Fruit fly (Drosophila melanogaster) whole organism, embryonic: ENCODE measurements around the gene CG10793.

ENCODE experiments used
- Ada2b ChIP-seq: fragments of 200-800 bp; sonication (Bioruptor generic); IDR thresholded peaks from 2 replicates; pipeline ENCODE4 v1.3.6; 2022; ENCODE audit warnings: missing biosample characterization, missing genetic modification characterization
- Aef1 ChIP-seq: fragments of 200-800 bp; sonication (Bioruptor generic); IDR thresholded peaks from 3 replicates; pipeline ENCODE4 v1.3.6; 2022; ENCODE audit warnings: missing biosample characterization, missing genetic modification characterization
- Bteb2 ChIP-seq: fragments of 200-800 bp; sonication (Bioruptor generic); optimal IDR thresholded peaks from 2 replicates; lab custom pipeline; 2016; ENCODE audit warnings: missing biosample characterization, missing genetic modification characterization
- CG11085 ChIP-seq: fragments of 200-800 bp; sonication (Bioruptor generic); IDR thresholded peaks from 2 replicates; pipeline ENCODE4 v1.3.6; 2022; ENCODE audit warnings: missing biosample characterization, missing genetic modification characterization
- CG12071 ChIP-seq: fragments of 200-800 bp; sonication (Bioruptor generic); optimal IDR thresholded peaks from 3 replicates; lab custom pipeline; 2018; ENCODE audit warnings: missing biosample characterization, mild to moderate bottlenecking, missing genetic modification characterization
- CG12155 ChIP-seq: fragments of 200-800 bp; sonication (Bioruptor generic); optimal IDR thresholded peaks from 3 replicates; lab custom pipeline; 2016; ENCODE audit warnings: missing biosample characterization, missing genetic modification characterization
- CG12391 ChIP-seq: fragments of 200-800 bp; sonication (Bioruptor generic); optimal IDR thresholded peaks from 3 replicates; lab custom pipeline; 2018; ENCODE audit warnings: missing biosample characterization, mild to moderate bottlenecking, missing genetic modification characterization, moderate library complexity
- CG12769 ChIP-seq: fragments of 200-800 bp; sonication (Bioruptor generic); optimal IDR thresholded peaks from 2 replicates; lab custom pipeline; 2019; ENCODE audit warnings: missing biosample characterization, mild to moderate bottlenecking, missing genetic modification characterization, moderate library complexity
- CG14014 ChIP-seq: fragments of 200-800 bp; sonication (Bioruptor generic); IDR thresholded peaks from 2 replicates; pipeline ENCODE4 v1.3.6; 2022; ENCODE audit warnings: missing biosample characterization, missing genetic modification characterization
- CG14965 ChIP-seq: fragments of 200-800 bp; sonication (Bioruptor generic); optimal IDR thresholded peaks from 2 replicates; lab custom pipeline; 2016; ENCODE audit warnings: missing biosample characterization, missing genetic modification characterization, borderline replicate concordance
- CG15011 ChIP-seq: fragments of 200-800 bp; sonication (Bioruptor generic); optimal IDR thresholded peaks from 3 replicates; lab custom pipeline; 2018; ENCODE audit warnings: missing biosample characterization, mild to moderate bottlenecking, missing genetic modification characterization
- CG15601 ChIP-seq: fragments of 200-800 bp; sonication (Bioruptor generic); optimal IDR thresholded peaks from 3 replicates; lab custom pipeline; 2019; ENCODE audit warnings: missing biosample characterization, mild to moderate bottlenecking, missing genetic modification characterization, moderate library complexity
- CG1647 ChIP-seq: fragments of 200-800 bp; sonication (Bioruptor generic); optimal IDR thresholded peaks from 3 replicates; lab custom pipeline; 2016; ENCODE audit warnings: missing biosample characterization, missing genetic modification characterization
- CG17359 ChIP-seq: fragments of 200-800 bp; sonication (Bioruptor generic); optimal IDR thresholded peaks from 3 replicates; lab custom pipeline; 2018; ENCODE audit warnings: missing biosample characterization, mild to moderate bottlenecking, missing genetic modification characterization, moderate library complexity
- CG2129 ChIP-seq: fragments of 200-800 bp; sonication (Bioruptor generic); IDR thresholded peaks from 2 replicates; pipeline ENCODE4 v1.3.6; 2022; ENCODE audit warnings: missing biosample characterization, missing genetic modification characterization; ENCODE audit not compliant: partially characterized antibody
- CG2199 ChIP-seq: fragments of 200-800 bp; sonication (Bioruptor generic); IDR thresholded peaks from 3 replicates; pipeline ENCODE4 v1.3.6; 2022; ENCODE audit warnings: missing biosample characterization, missing genetic modification characterization
- CG30020 ChIP-seq: fragments of 200-800 bp; optimal IDR thresholded peaks from 2 replicates; lab custom pipeline; 2019; ENCODE audit warnings: missing biosample characterization, mild to moderate bottlenecking, missing genetic modification characterization, moderate library complexity
- CG3281 ChIP-seq: fragments of 200-800 bp; sonication (Bioruptor generic); optimal IDR thresholded peaks from 3 replicates; lab custom pipeline; 2017; ENCODE audit warnings: missing biosample characterization, mild to moderate bottlenecking, missing genetic modification characterization
- CG34224 ChIP-seq: fragments of 200-800 bp; sonication (Bioruptor generic); IDR thresholded peaks from 3 replicates; pipeline ENCODE4 v1.3.6; 2022; ENCODE audit warnings: missing biosample characterization, missing genetic modification characterization; ENCODE audit not compliant: partially characterized antibody
- CG43689 ChIP-seq: fragments of 200-800 bp; sonication (Bioruptor generic); IDR thresholded peaks from 2 replicates; pipeline ENCODE4 v1.3.6; 2022; ENCODE audit warnings: missing biosample characterization, missing genetic modification characterization
- CG4820 ChIP-seq: fragments of 200-800 bp; sonication (Bioruptor generic); optimal IDR thresholded peaks from 3 replicates; lab custom pipeline; 2016; ENCODE audit warnings: missing biosample characterization, missing genetic modification characterization
- CG6654 ChIP-seq: fragments of 200-800 bp; sonication (Bioruptor generic); optimal IDR thresholded peaks from 2 replicates; lab custom pipeline; 2017; ENCODE audit warnings: missing biosample characterization, mild to moderate bottlenecking, missing genetic modification characterization
- CHES-1-like ChIP-seq: fragments of 200-800 bp; sonication (Bioruptor generic); optimal IDR thresholded peaks from 2 replicates; lab custom pipeline; 2016; ENCODE audit warnings: missing biosample characterization, missing genetic modification characterization
- Doc3 ChIP-seq: fragments of 200-800 bp; sonication (Bioruptor generic); IDR thresholded peaks from 3 replicates; pipeline ENCODE4 v1.3.6; 2022; ENCODE audit warnings: missing biosample characterization, missing genetic modification characterization; ENCODE audit not compliant: partially characterized antibody
- Fer2 ChIP-seq: fragments of 200-800 bp; sonication (Bioruptor generic); optimal IDR thresholded peaks from 2 replicates; lab custom pipeline; 2018; ENCODE audit warnings: missing biosample characterization, mild to moderate bottlenecking, missing genetic modification characterization, moderate library complexity
- H15 ChIP-seq: fragments of 200-800 bp; sonication (Bioruptor generic); IDR thresholded peaks from 3 replicates; pipeline ENCODE4 v1.3.6; 2022; ENCODE audit warnings: missing biosample characterization, missing genetic modification characterization
- HLH4C ChIP-seq: fragments of 200-800 bp; sonication (Bioruptor generic); IDR thresholded peaks from 3 replicates; pipeline ENCODE4 v1.3.6; 2022; ENCODE audit warnings: missing biosample characterization, missing genetic modification characterization; ENCODE audit not compliant: partially characterized antibody
- HmgZ ChIP-seq: fragments of 200-800 bp; sonication (Bioruptor generic); optimal IDR thresholded peaks from 2 replicates; lab custom pipeline; 2018; ENCODE audit warnings: missing biosample characterization, mild to moderate bottlenecking, missing genetic modification characterization
- Lpt ChIP-seq: fragments of >200 bp; optimal IDR thresholded peaks from 2 replicates; lab custom pipeline; 2018; ENCODE audit warnings: missing biosample characterization, missing genetic modification characterization
- MBD-R2 ChIP-seq: fragments of 200-800 bp; sonication (Bioruptor generic); IDR thresholded peaks from 2 replicates; pipeline ENCODE4 v1.3.6; 2022; ENCODE audit warnings: missing biosample characterization, missing genetic modification characterization
- Meics ChIP-seq: fragments of 200-800 bp; sonication (Bioruptor generic); optimal IDR thresholded peaks from 2 replicates; lab custom pipeline; 2017; ENCODE audit warnings: missing biosample characterization, mild to moderate bottlenecking, missing genetic modification characterization
- PHDP ChIP-seq: fragments of 200-800 bp; sonication (Bioruptor generic); optimal IDR thresholded peaks from 3 replicates; lab custom pipeline; 2018; ENCODE audit warnings: missing biosample characterization, mild to moderate bottlenecking, missing genetic modification characterization, moderate library complexity
- TFAM ChIP-seq: fragments of 200-800 bp; sonication (Bioruptor generic); optimal IDR thresholded peaks from 2 replicates; lab custom pipeline; 2017; ENCODE audit warnings: missing biosample characterization, missing genetic modification characterization, inconsistent platforms
- az2 ChIP-seq: fragments of 200-800 bp; sonication (Bioruptor generic); optimal IDR thresholded peaks from 3 replicates; lab custom pipeline; 2016; ENCODE audit warnings: missing biosample characterization, missing genetic modification characterization
- bowl ChIP-seq: fragments of 200-800 bp; sonication (Bioruptor generic); IDR thresholded peaks from 2 replicates; pipeline ENCODE4 v1.3.6; 2022; ENCODE audit warnings: missing biosample characterization, missing genetic modification characterization
- chm ChIP-seq: fragments of 200-800 bp; sonication (Bioruptor generic); IDR thresholded peaks from 2 replicates; pipeline ENCODE4 v1.3.6; 2022; ENCODE audit warnings: missing biosample characterization, missing genetic modification characterization
- en ChIP-seq: fragments of 200-800 bp; sonication (Bioruptor generic); optimal IDR thresholded peaks from 2 replicates; lab custom pipeline; 2016; ENCODE audit warnings: missing biosample characterization, missing genetic modification characterization
- eyg ChIP-seq: fragments of 200-800 bp; sonication (Bioruptor generic); optimal IDR thresholded peaks from 3 replicates; lab custom pipeline; 2016; ENCODE audit warnings: missing biosample characterization, missing genetic modification characterization
- lmd ChIP-seq: fragments of 200-800 bp; sonication (Bioruptor generic); IDR thresholded peaks from 2 replicates; pipeline ENCODE4 v1.3.6; 2022; ENCODE audit warnings: missing biosample characterization, missing genetic modification characterization
- nerfin-1 ChIP-seq: fragments of 200-800 bp; sonication (Bioruptor generic); optimal IDR thresholded peaks from 3 replicates; lab custom pipeline; 2019; ENCODE audit warnings: missing biosample characterization, mild to moderate bottlenecking, missing genetic modification characterization, moderate library complexity
- org-1 ChIP-seq: fragments of 200-800 bp; sonication (Bioruptor generic); optimal IDR thresholded peaks from 2 replicates; lab custom pipeline; 2017; ENCODE audit warnings: missing biosample characterization, missing genetic modification characterization
- pho ChIP-seq: fragments of 200-800 bp; sonication (Bioruptor generic); optimal IDR thresholded peaks from 2 replicates; lab custom pipeline; 2016; ENCODE audit warnings: missing biosample characterization, missing genetic modification characterization
- schlank ChIP-seq: fragments of 200-800 bp; sonication (Bioruptor generic); optimal IDR thresholded peaks from 2 replicates; lab custom pipeline; 2018; ENCODE audit warnings: missing biosample characterization, mild to moderate bottlenecking, missing genetic modification characterization
- slp2 ChIP-seq: fragments of 200-800 bp; sonication (Bioruptor generic); optimal IDR thresholded peaks from 2 replicates; lab custom pipeline; 2016; ENCODE audit warnings: missing biosample characterization, missing genetic modification characterization
- sr ChIP-seq: fragments of 200-800 bp; sonication (Bioruptor generic); IDR thresholded peaks from 3 replicates; pipeline ENCODE4 v1.3.6; 2022; ENCODE audit warnings: missing biosample characterization, missing genetic modification characterization
- toy ChIP-seq: fragments of 200-800 bp; sonication (Bioruptor generic); IDR thresholded peaks from 2 replicates; pipeline ENCODE4 v1.3.6; 2022; ENCODE audit warnings: missing biosample characterization, missing genetic modification characterization
- tx ChIP-seq: fragments of 200-800 bp; sonication (Bioruptor generic); optimal IDR thresholded peaks from 2 replicates; lab custom pipeline; 2016; ENCODE audit warnings: missing biosample characterization, missing genetic modification characterization
- z ChIP-seq: fragments of 200-800 bp; sonication (Bioruptor generic); IDR thresholded peaks from 3 replicates; pipeline ENCODE4 v1.3.6; 2022; ENCODE audit warnings: missing biosample characterization, missing genetic modification characterization
- zen ChIP-seq: fragments of 200-800 bp; sonication (Bioruptor generic); optimal IDR thresholded peaks from 3 replicates; lab custom pipeline; 2018; ENCODE audit warnings: missing biosample characterization, mild to moderate bottlenecking, missing genetic modification characterization, moderate library complexity
- zfh2 ChIP-seq: fragments of 200-800 bp; sonication (Bioruptor generic); optimal IDR thresholded peaks from 2 replicates; lab custom pipeline; 2016; ENCODE audit warnings: missing biosample characterization, missing genetic modification characterization

Gene CG10793

dm6 chrX:3360437-3361075 is 44.4 kb upstream of the CG10793 start (continued):
- TF ChIP-seq H15 (GFP tag; lab: Robert Waterston, UW): no peak
- TF ChIP-seq z (GFP tag; lab: Robert Waterston, UW): no peak
- TF ChIP-seq Meics (GFP tag; lab: Kevin White, UChicago): peak; percentile 82
- peak; percentile 72 for TF ChIP-seq CG15011 (GFP tag; lab: Kevin White, UChicago)
- TF ChIP-seq zfh2: peak; percentile 83
- no peak for TF ChIP-seq sr (GFP tag; lab: Robert Waterston, UW)
- peak; percentile 71 for TF ChIP-seq PHDP
- TF ChIP-seq CG3281: peak; percentile 82
- TF ChIP-seq CG2199: no peak
- TF ChIP-seq CG12071 (GFP tag; lab: Kevin White, UChicago): peak; percentile 34
- no peak for TF ChIP-seq chm (GFP tag; lab: Robert Waterston, UW)
- no peak for TF ChIP-seq Doc3
- TF ChIP-seq schlank (tag; lab: Kevin White, UChicago): peak; percentile 50
- no peak for TF ChIP-seq zen
- 0 out of 2 replicates have a peak, but pooled peaks have one; percentile 13 for TF ChIP-seq toy (GFP tag; lab: Robert Waterston, UW)
- peak; percentile 67 for TF ChIP-seq CG12155 (GFP tag; lab: Kevin White, UChicago)
- no peak for TF ChIP-seq CG43689
- peak; percentile 54; the same call in 1 of the 2 replicates for TF ChIP-seq Ada2b (GFP tag; lab: Robert Waterston, UW)
- TF ChIP-seq tx (GFP tag; lab: Kevin White, UChicago): peak; percentile 68
- peak; percentile 50 for TF ChIP-seq CG1647
- peak; percentile 26 for TF ChIP-seq CG12769
- peak; percentile 63 for TF ChIP-seq CG14014
- peak; percentile 20 for TF ChIP-seq HmgZ (tag; lab: Kevin White, UChicago)
- no peak for TF ChIP-seq CG30020 (tag; lab: Kevin White, UChicago)
- TF ChIP-seq en (GFP tag; lab: Kevin White, UChicago): no peak
- TF ChIP-seq Fer2 (tag; lab: Kevin White, UChicago): peak; percentile 47
- TF ChIP-seq MBD-R2 (GFP tag; lab: Robert Waterston, UW): no peak
- TF ChIP-seq CG14965 (GFP tag; lab: Kevin White, UChicago): peak; percentile 10
- TF ChIP-seq CG2129 (GFP tag; lab: Robert Waterston, UW): no peak
- peak; percentile 48 for TF ChIP-seq CG6654 (GFP tag; lab: Kevin White, UChicago)
- peak; percentile 64 for TF ChIP-seq az2 (GFP tag; lab: Kevin White, UChicago)
- TF ChIP-seq CG11085 (GFP tag; lab: Robert Waterston, UW): no peak
- TF ChIP-seq CG4820: peak; percentile 33
- peak; percentile 78 for TF ChIP-seq Bteb2
- peak; percentile 45 for TF ChIP-seq eyg (GFP tag; lab: Kevin White, UChicago)
- peak; percentile 35; the same call in 1 of the 3 replicates for TF ChIP-seq Aef1 (GFP tag; lab: Robert Waterston, UW)
- TF ChIP-seq pho (GFP tag; lab: Kevin White, UChicago): peak; percentile 69
- peak; percentile 39 for TF ChIP-seq CG15601
- no peak for TF ChIP-seq bowl (GFP tag; lab: Robert Waterston, UW)
- TF ChIP-seq TFAM (GFP tag; lab: Kevin White, UChicago): no peak
- no peak for TF ChIP-seq CG34224 (GFP tag; lab: Robert Waterston, UW)
- TF ChIP-seq CG12391 (tag; lab: Kevin White, UChicago): peak; percentile 69
- no peak for TF ChIP-seq Lpt (GFP tag; lab: Kevin White, UChicago)
- TF ChIP-seq slp2 (GFP tag; lab: Kevin White, UChicago): peak; percentile 24
- TF ChIP-seq CG17359 (tag; lab: Kevin White, UChicago): peak; percentile 59
- peak; percentile 57 for TF ChIP-seq org-1 (GFP tag; lab: Kevin White, UChicago)
- no peak for TF ChIP-seq HLH4C (GFP tag; lab: Robert Waterston, UW)
- peak; percentile 56 for TF ChIP-seq CHES-1-like (GFP tag; lab: Kevin White, UChicago)
- TF ChIP-seq lmd (GFP tag; lab: Robert Waterston, UW): peak; percentile 75
- peak; percentile 43 for TF ChIP-seq nerfin-1 (tag; lab: Kevin White, UChicago)
